Fruit fly (Drosophila melanogaster): ENCODE measurements around the gene CG11583.

The CG11583 gene

DNA sequence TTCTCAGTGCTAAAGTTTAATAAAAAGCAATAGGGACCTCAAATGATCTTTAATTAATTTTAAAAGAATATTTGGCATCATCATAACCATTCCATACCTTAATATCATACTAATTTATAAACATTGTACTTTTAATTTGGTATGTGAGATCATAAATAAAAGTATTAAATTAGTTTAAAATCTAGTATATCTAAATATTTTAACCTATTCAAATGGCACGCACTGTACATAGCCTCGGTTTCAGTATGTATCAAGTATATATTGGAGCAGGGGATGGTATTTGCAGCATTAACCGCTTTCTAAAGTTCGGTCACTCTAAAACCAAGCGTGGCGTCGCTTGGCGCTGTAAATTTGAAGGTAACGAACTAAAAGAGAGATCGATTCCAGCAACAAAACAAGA is 40.2 kb downstream of the CG11583 start, which contains the start of gene pav (continued):
- peak; percentile 4; the same call in 1 of the 2 replicates for TF ChIP-seq CG6689 (GFP tag; IDR thresholded peaks at IDR 0.05)
- TF ChIP-seq Pdp1 (GFP tag; optimal IDR thresholded peaks at IDR 0.05): no peak
- TF ChIP-seq CG10979 (tag; optimal IDR thresholded peaks at IDR 0.05): peak; percentile 41
- no peak for TF ChIP-seq Optix (GFP tag; IDR thresholded peaks at IDR 0.05)
- no peak for TF ChIP-seq ato (GFP tag; IDR thresholded peaks at IDR 0.05; ENCODE audit: partially characterized antibody)
- no peak for TF ChIP-seq Poxn (GFP tag; IDR thresholded peaks at IDR 0.05)
- TF ChIP-seq Dll (GFP tag; IDR thresholded peaks at IDR 0.05; ENCODE audit: partially characterized antibody): no peak
- TF ChIP-seq NFAT (GFP tag; IDR thresholded peaks at IDR 0.05): peak; percentile 19; the same call in 1 of the 2 replicates
- TF ChIP-seq CG3847 (GFP tag; IDR thresholded peaks at IDR 0.05): peak; percentile 63; the same call in 1 of the 2 replicates
- peak; percentile 32; the same call in 1 of the 3 replicates for TF ChIP-seq B-H1 (GFP tag; IDR thresholded peaks at IDR 0.05)
- TF ChIP-seq br (optimal IDR thresholded peaks at IDR 0.05): no peak
- TF ChIP-seq chif (GFP tag; optimal IDR thresholded peaks at IDR 0.05): no peak
- peak; percentile 70; the same call in 2 of the 3 replicates for TF ChIP-seq dysf (GFP tag; IDR thresholded peaks at IDR 0.05)
- peak; percentile 31 for TF ChIP-seq ind (GFP tag; optimal IDR thresholded peaks at IDR 0.05)
- no peak for TF ChIP-seq Sox102F (GFP tag; optimal IDR thresholded peaks at IDR 0.05)
- no peak for TF ChIP-seq CG12769 (tag; optimal IDR thresholded peaks at IDR 0.05)
- no peak for TF ChIP-seq CG34376 (GFP tag; optimal IDR thresholded peaks at IDR 0.05)
- no peak for TF ChIP-seq gsb (GFP tag; IDR thresholded peaks at IDR 0.05)
- no peak for TF ChIP-seq gsb-n (tag; optimal IDR thresholded peaks at IDR 0.05)
- no peak for TF ChIP-seq Side (GFP tag; optimal IDR thresholded peaks at IDR 0.05)
- no peak for TF ChIP-seq Trl (optimal IDR thresholded peaks at IDR 0.05)
- TF ChIP-seq Trl (GFP tag; optimal IDR thresholded peaks at IDR 0.05): no peak
- TF ChIP-seq Ssrp (tag; optimal IDR thresholded peaks at IDR 0.05): no peak
- peak; percentile 5 for TF ChIP-seq CG3995 (GFP tag; optimal IDR thresholded peaks at IDR 0.05)
- no peak for TF ChIP-seq CG8944 (GFP tag; optimal IDR thresholded peaks at IDR 0.05)
- TF ChIP-seq Xrp1 (GFP tag; IDR thresholded peaks at IDR 0.05): peak; percentile 59; the same call in 1 of the 2 replicates
- TF ChIP-seq CG11695 (GFP tag; IDR thresholded peaks at IDR 0.05): peak; percentile 80
- no peak for TF ChIP-seq B-H2 (GFP tag; optimal IDR thresholded peaks at IDR 0.05)
- no peak for TF ChIP-seq CG17568 (GFP tag; optimal IDR thresholded peaks at IDR 0.05)
- no peak for TF ChIP-seq jigr1 (GFP tag; IDR thresholded peaks at IDR 0.05)
- TF ChIP-seq Dbx (GFP tag; IDR thresholded peaks at IDR 0.05): peak; percentile 35; the same call in 1 of the 3 replicates
- peak; percentile 39 for TF ChIP-seq Myb (GFP tag; optimal IDR thresholded peaks at IDR 0.05)
- TF ChIP-seq ab (GFP tag; optimal IDR thresholded peaks at IDR 0.05): no peak
- TF ChIP-seq unpg (GFP tag; optimal IDR thresholded peaks at IDR 0.05): no peak
- 0 out of 3 replicates have a peak, but pooled peaks have one; percentile 29 for TF ChIP-seq CG34422 (GFP tag; IDR thresholded peaks at IDR 0.05)
- no peak for TF ChIP-seq Hand (GFP tag; optimal IDR thresholded peaks at IDR 0.05)
- peak; percentile 40 for TF ChIP-seq Xbp1 (GFP tag; optimal IDR thresholded peaks at IDR 0.05)
- no peak for TF ChIP-seq Antp (GFP tag; optimal IDR thresholded peaks at IDR 0.05)
- no peak for TF ChIP-seq fd3F (GFP tag; optimal IDR thresholded peaks at IDR 0.05)
- no peak for TF ChIP-seq nau (GFP tag; optimal IDR thresholded peaks at IDR 0.05)
- TF ChIP-seq CG1603 (tag; optimal IDR thresholded peaks at IDR 0.05): no peak
- no peak for TF ChIP-seq Atf3 (GFP tag; optimal IDR thresholded peaks at IDR 0.05)
- no peak for TF ChIP-seq sim (GFP tag; IDR thresholded peaks at IDR 0.05)
- peak in 1 of 2 experiments; percentile 0 for TF ChIP-seq crp (GFP tag; optimal IDR thresholded peaks at IDR 0.05)
- no peak for TF ChIP-seq crol (GFP tag; IDR thresholded peaks at IDR 0.05)
- no peak for TF ChIP-seq klu (GFP tag; IDR thresholded peaks at IDR 0.05)
- peak; percentile 27 for TF ChIP-seq Max (GFP tag; optimal IDR thresholded peaks at IDR 0.05)
- TF ChIP-seq CG9817 (tag; optimal IDR thresholded peaks at IDR 0.05): peak; percentile 50
- no peak for TF ChIP-seq vfl (GFP tag; optimal IDR thresholded peaks at IDR 0.05)
- no peak for TF ChIP-seq jumu (GFP tag; optimal IDR thresholded peaks at IDR 0.05)
- TF ChIP-seq MTF-1 (GFP tag; optimal IDR thresholded peaks at IDR 0.05; ENCODE audit: borderline replicate concordance): no peak
- no peak for TF ChIP-seq CG31365 (tag; optimal IDR thresholded peaks at IDR 0.05)
